ENCODE assay signal across 7 worm cellular contexts in the genomic region with DNA sequence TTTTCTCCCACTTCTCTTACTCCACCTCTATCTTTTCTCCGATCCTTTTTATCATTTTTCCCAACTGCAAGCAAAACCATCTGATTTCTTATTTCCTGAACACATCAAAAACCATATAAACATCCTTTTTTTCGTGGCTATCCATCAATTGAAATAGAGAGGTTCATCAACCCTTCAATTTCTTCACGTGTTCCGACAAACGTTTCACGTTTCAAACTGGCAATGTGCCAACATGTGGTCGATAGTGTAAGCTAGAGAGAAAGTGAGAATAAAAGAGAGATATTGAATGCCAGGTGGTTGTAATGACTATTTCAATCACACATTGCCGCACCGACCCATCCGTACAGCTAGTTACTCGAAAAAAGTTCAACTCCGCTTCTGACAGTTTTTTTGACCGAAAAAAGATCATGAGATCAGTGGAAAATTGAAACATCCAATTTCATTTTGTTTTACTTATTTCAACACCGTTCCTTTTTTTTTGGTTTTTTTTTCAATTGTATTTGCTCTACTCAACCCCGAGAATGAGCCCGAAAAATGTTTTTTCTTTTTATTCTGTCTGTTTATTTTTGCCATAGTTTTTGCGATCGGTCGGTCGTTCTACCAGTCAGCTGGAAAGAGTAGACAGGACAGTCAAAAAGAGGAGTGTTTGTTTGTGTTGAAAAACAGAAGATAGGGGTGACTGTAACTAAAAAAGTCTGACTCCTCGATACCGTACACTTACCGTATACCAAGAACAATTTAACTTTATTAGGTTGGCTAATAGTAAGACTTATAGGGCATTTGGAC.
TF ChIP-seq lines count a peak whose summit lies in the region.

No protein-coding gene starts in this region.

TF ChIP-seq in whole organism, L1 larva, 84 proteins besides CTCF, POLR2A, EP300 and RAD21 (continues in another document):
- no peak for TF ChIP-seq isw-1 (GFP tag; IDR thresholded peaks at IDR 0.05; lab: Robert Waterston, UW)
- no peak for TF ChIP-seq Y116A8C.19 (tag; optimal IDR thresholded peaks at IDR 0.05; lab: Kevin White, UChicago; ENCODE audit: borderline replicate concordance)
- TF ChIP-seq vab-15 (tag; optimal IDR thresholded peaks at IDR 0.05; lab: Kevin White, UChicago): no peak
- TF ChIP-seq blmp-1 (tag; optimal IDR thresholded peaks at IDR 0.05; lab: Kevin White, UChicago): peak; percentile 56
- no peak for TF ChIP-seq lin-35 (GFP tag; optimal IDR thresholded peaks at IDR 0.05; lab: Kevin White, UChicago)
- no peak for TF ChIP-seq pqm-1 (tag; optimal IDR thresholded peaks at IDR 0.05; lab: Kevin White, UChicago)
- TF ChIP-seq elt-3 (tag; optimal IDR thresholded peaks at IDR 0.05; lab: Kevin White, UChicago): no peak
- TF ChIP-seq xbp-1 (tag; optimal IDR thresholded peaks at IDR 0.05; lab: Kevin White, UChicago): no peak
- TF ChIP-seq jun-1 (tag; optimal IDR thresholded peaks at IDR 0.05; lab: Kevin White, UChicago): no peak
- no peak for TF ChIP-seq egl-27 (tag; optimal IDR thresholded peaks at IDR 0.05; lab: Kevin White, UChicago)
- no peak for TF ChIP-seq aly-2 (tag; optimal IDR thresholded peaks at IDR 0.05; lab: Kevin White, UChicago)
- no peak for TF ChIP-seq nhr-237 (tag; optimal IDR thresholded peaks at IDR 0.05; lab: Kevin White, UChicago)

TF ChIP-seq in whole organism, L2 larva, 48 proteins besides CTCF, POLR2A, EP300 and RAD21 (continues in another document):
- TF ChIP-seq sem-4 (tag; optimal IDR thresholded peaks at IDR 0.05; lab: Kevin White, UChicago) (peak; percentile 70), lsy-2 (tag; optimal IDR thresholded peaks at IDR 0.05; lab: Kevin White, UChicago) (peak in 1 of 2 experiments; percentile 48), ztf-1 (GFP tag; conservative IDR thresholded peaks at IDR 0.05; lab: Robert Waterston, UW) (no peak), nhr-129 (tag; optimal IDR thresholded peaks at IDR 0.05; lab: Kevin White, UChicago) (peak; percentile 68), blmp-1 (tag; optimal IDR thresholded peaks at IDR 0.05; lab: Kevin White, UChicago; ENCODE audit: insufficient read depth) (peak; percentile 21), sma-9 (GFP tag; optimal IDR thresholded peaks at IDR 0.05; lab: Kevin White, UChicago) (peak; percentile 93), sma-9 (tag; optimal IDR thresholded peaks at IDR 0.05; lab: Kevin White, UChicago) (no peak), F13H6.1 (tag; optimal IDR thresholded peaks at IDR 0.05; lab: Kevin White, UChicago) (peak; percentile 81), nhr-21 (tag; optimal IDR thresholded peaks at IDR 0.05; lab: Kevin White, UChicago) (no peak), nhr-6 (tag; optimal IDR thresholded peaks at IDR 0.05; lab: Kevin White, UChicago) (peak; percentile 50), C34F6.9 (tag; optimal IDR thresholded peaks at IDR 0.05; lab: Kevin White, UChicago) (peak; percentile 54)

TF ChIP-seq in whole organism, L3 larva, 47 proteins besides CTCF, POLR2A, EP300 and RAD21 (continues in another document):
- TF ChIP-seq elt-3 (tag; optimal IDR thresholded peaks at IDR 0.05; lab: Kevin White, UChicago) (no peak), ceh-9 (tag; optimal IDR thresholded peaks at IDR 0.05; lab: Kevin White, UChicago) (no peak), lin-15B (tag; optimal IDR thresholded peaks at IDR 0.05; lab: Kevin White, UChicago) (no peak), snpc-4 (tag; optimal IDR thresholded peaks at IDR 0.05; lab: Kevin White, UChicago) (no peak), mml-1 (tag; optimal IDR thresholded peaks at IDR 0.05; lab: Kevin White, UChicago) (no peak), pha-4 (tag; optimal IDR thresholded peaks at IDR 0.05; lab: Kevin White, UChicago) (peak; percentile 73), skn-1 (tag; optimal IDR thresholded peaks at IDR 0.05; lab: Kevin White, UChicago) (no peak), nhr-12 (tag; optimal IDR thresholded peaks at IDR 0.05; lab: Kevin White, UChicago) (no peak), lsy-12 (tag; optimal IDR thresholded peaks at IDR 0.05; lab: Kevin White, UChicago) (no peak), nhr-67 (tag; optimal IDR thresholded peaks at IDR 0.05; lab: Kevin White, UChicago) (no peak), elt-2 (tag; optimal IDR thresholded peaks at IDR 0.05; lab: Kevin White, UChicago) (no peak), nfya-1 (tag; optimal IDR thresholded peaks at IDR 0.05; lab: Kevin White, UChicago; ENCODE audit: insufficient read depth) (peak; percentile 6), nhr-11 (tag; optimal IDR thresholded peaks at IDR 0.05; lab: Kevin White, UChicago) (no peak)

TF ChIP-seq in whole organism, L4 larva, 104 proteins besides CTCF, POLR2A, EP300 and RAD21 (continues in another document):
- peak in 1 of 2 experiments; percentile 22 for TF ChIP-seq lsy-2 (tag; optimal IDR thresholded peaks at IDR 0.05; lab: Kevin White, UChicago)
- TF ChIP-seq zag-1 (tag; optimal IDR thresholded peaks at IDR 0.05; lab: Kevin White, UChicago): no peak
- TF ChIP-seq Y5F2A.4 (GFP tag; optimal IDR thresholded peaks at IDR 0.05; lab: Kevin White, UChicago): no peak
- TF ChIP-seq nhr-11 (tag; optimal IDR thresholded peaks at IDR 0.05; lab: Kevin White, UChicago): peak; percentile 42
- no peak for TF ChIP-seq lin-15B (tag; optimal IDR thresholded peaks at IDR 0.05; lab: Kevin White, UChicago)
- no peak for TF ChIP-seq Y48G9A.11 (GFP tag; IDR thresholded peaks at IDR 0.05; lab: Robert Waterston, UW)
- TF ChIP-seq pqm-1 (tag; optimal IDR thresholded peaks at IDR 0.05; lab: Kevin White, UChicago): no peak
- TF ChIP-seq ZK337.2 (GFP tag; IDR thresholded peaks at IDR 0.05; lab: Robert Waterston, UW): no peak
- no peak for TF ChIP-seq madf-9 (GFP tag; conservative IDR thresholded peaks at IDR 0.05; lab: Robert Waterston, UW)
- no peak for TF ChIP-seq zip-2 (tag; optimal IDR thresholded peaks at IDR 0.05; lab: Kevin White, UChicago)
- TF ChIP-seq mdt-29 (GFP tag; IDR thresholded peaks at IDR 0.05; lab: Robert Waterston, UW): no peak
- TF ChIP-seq tra-1 (GFP tag; IDR thresholded peaks at IDR 0.05; lab: Robert Waterston, UW): 0 out of 2 replicates have a peak, but pooled peaks have one; percentile 56
- TF ChIP-seq php-3 (GFP tag; IDR thresholded peaks at IDR 0.05; lab: Robert Waterston, UW): no peak

TF ChIP-seq in whole organism, late embryonic, 69 proteins besides CTCF, POLR2A, EP300 and RAD21:
- TF ChIP-seq unc-55 (GFP tag; optimal IDR thresholded peaks at IDR 0.05; lab: Kevin White, UChicago) (peak; percentile 37), pag-3 (tag; optimal IDR thresholded peaks at IDR 0.05; lab: Kevin White, UChicago; ENCODE audit: borderline replicate concordance) (no peak), rnt-1 (tag; optimal IDR thresholded peaks at IDR 0.05; lab: Kevin White, UChicago) (peak; percentile 56), fkh-10 (GFP tag; optimal IDR thresholded peaks at IDR 0.05; lab: Kevin White, UChicago) (no peak), hlh-8 (tag; optimal IDR thresholded peaks at IDR 0.05; lab: Kevin White, UChicago) (peak; percentile 34), ceh-18 (tag; optimal IDR thresholded peaks at IDR 0.05; lab: Kevin White, UChicago) (peak; percentile 49), dve-1 (tag; optimal IDR thresholded peaks at IDR 0.05; lab: Kevin White, UChicago) (no peak)

TF ChIP-seq in whole organism, mixed stage, embryonic, 35 proteins besides CTCF, POLR2A, EP300 and RAD21:
- TF ChIP-seq unc-120 (tag; optimal IDR thresholded peaks at IDR 0.05; lab: Kevin White, UChicago; ENCODE audit: poor library complexity, severe bottlenecking) (peak; percentile 55), unc-62 (GFP tag; optimal IDR thresholded peaks at IDR 0.05; lab: Kevin White, UChicago) (peak; percentile 70), elt-1 (tag; optimal IDR thresholded peaks at IDR 0.05; lab: Kevin White, UChicago; ENCODE audit: borderline replicate concordance, insufficient read depth) (no peak), hlh-1 (tag; optimal IDR thresholded peaks at IDR 0.05; lab: Kevin White, UChicago) (peak; percentile 96)

TF ChIP-seq in whole organism, young adult, 124 proteins besides CTCF, POLR2A, EP300 and RAD21:
- TF ChIP-seq cebp-1 (GFP tag; IDR thresholded peaks at IDR 0.05; lab: Robert Waterston, UW) (no peak), cebp-1 (tag; optimal IDR thresholded peaks at IDR 0.05; lab: Kevin White, UChicago) (peak; percentile 10), somi-1 (GFP tag; optimal IDR thresholded peaks at IDR 0.05; lab: Kevin White, UChicago) (peak; percentile 39), nhr-80 (tag; optimal IDR thresholded peaks at IDR 0.05; lab: Kevin White, UChicago) (peak; percentile 20), pha-4 (tag; optimal IDR thresholded peaks at IDR 0.05; lab: Kevin White, UChicago) (no peak), let-607 (tag; optimal IDR thresholded peaks at IDR 0.05; lab: Kevin White, UChicago) (peak in 1 of 2 experiments; percentile 38)
TF ChIP-seq in whole organism, young adult: peak in this region for 4.
